Worm (Caenorhabditis elegans): ENCODE results near the gene C18B10.6.
"Not testable (repeated sequence)": the region's sequence is repeated elsewhere in the genome, so short reads cannot be mapped to it uniquely, and the experiment has no call there.

- not testable (repeated sequence) for TF ChIP-seq nhr-42 (GFP tag; IDR thresholded peaks at IDR 0.05); jun-1 (tag; optimal IDR thresholded peaks at IDR 0.05)
Observed at ce11 chrV:7511465-7511864, 30.6 kb upstream of the C18B10.6 start, which contains the start of gene nhr-171.

Measured in whole organism, L4 larva.